Fruit fly (Drosophila melanogaster) whole organism, embryonic: ENCODE results near the gene CG32554.

Experiments
- Adf1 ChIP-seq: fragments of 200-800 bp; sonication (Bioruptor generic); IDR thresholded peaks from 2 replicates; pipeline ENCODE4 v1.3.6; 2022; ENCODE audit warnings: missing biosample characterization, missing genetic modification characterization
- B-H1 ChIP-seq: fragments of 200-800 bp; sonication (Bioruptor generic); IDR thresholded peaks from 3 replicates; pipeline ENCODE4 v1.3.6; 2022; ENCODE audit warnings: missing biosample characterization, missing genetic modification characterization
- CG10543 ChIP-seq: fragments of 200-800 bp; sonication (Bioruptor generic); optimal IDR thresholded peaks from 3 replicates; lab custom pipeline; 2017; ENCODE audit warnings: missing biosample characterization, mild to moderate bottlenecking, missing genetic modification characterization, moderate library complexity
- CG10979 ChIP-seq: fragments of 200-800 bp; sonication (Bioruptor generic); optimal IDR thresholded peaks from 2 replicates; lab custom pipeline; 2018; ENCODE audit warnings: missing biosample characterization, mild to moderate bottlenecking, missing genetic modification characterization, moderate library complexity
- CG11247 ChIP-seq: fragments of 200-800 bp; sonication (Bioruptor generic); IDR thresholded peaks from 2 replicates; pipeline ENCODE4 v1.3.6; 2022; ENCODE audit warnings: missing biosample characterization, missing genetic modification characterization
- CG12104 ChIP-seq: fragments of 200-800 bp; sonication (Bioruptor generic); optimal IDR thresholded peaks from 3 replicates; lab custom pipeline; 2016; ENCODE audit warnings: missing biosample characterization, missing genetic modification characterization
- CG13894 ChIP-seq: fragments of 200-800 bp; sonication (Bioruptor generic); optimal IDR thresholded peaks from 3 replicates; lab custom pipeline; 2018; ENCODE audit warnings: missing biosample characterization, mild to moderate bottlenecking, missing genetic modification characterization, moderate library complexity
- CG1529 ChIP-seq: fragments of 200-800 bp; sonication (Bioruptor generic); optimal IDR thresholded peaks from 3 replicates; lab custom pipeline; 2018; ENCODE audit warnings: missing biosample characterization, missing genetic modification characterization
- CG15514 ChIP-seq: fragments of 200-800 bp; sonication (Bioruptor generic); optimal IDR thresholded peaks from 3 replicates; lab custom pipeline; 2017; ENCODE audit warnings: missing biosample characterization, missing genetic modification characterization, mild to moderate bottlenecking, moderate library complexity, missing genetic modification reagents
- CG1603 ChIP-seq: fragments of 200-800 bp; sonication (Bioruptor generic); optimal IDR thresholded peaks from 2 replicates; lab custom pipeline; 2019; ENCODE audit warnings: missing biosample characterization, mild to moderate bottlenecking, missing genetic modification characterization, moderate library complexity
- CG2199 ChIP-seq: fragments of 200-800 bp; sonication (Bioruptor generic); IDR thresholded peaks from 3 replicates; pipeline ENCODE4 v1.3.6; 2022; ENCODE audit warnings: missing biosample characterization, missing genetic modification characterization
- CG2678 ChIP-seq: fragments of 200-800 bp; sonication (Bioruptor generic); optimal IDR thresholded peaks from 3 replicates; lab custom pipeline; 2019; ENCODE audit warnings: missing biosample characterization, mild to moderate bottlenecking, missing genetic modification characterization, moderate library complexity
- CG34224 ChIP-seq: fragments of 200-800 bp; sonication (Bioruptor generic); IDR thresholded peaks from 3 replicates; pipeline ENCODE4 v1.3.6; 2022; ENCODE audit warnings: missing biosample characterization, missing genetic modification characterization; ENCODE audit not compliant: partially characterized antibody
- CG3995 ChIP-seq: fragments of 200-800 bp; sonication (Bioruptor generic); optimal IDR thresholded peaks from 3 replicates; lab custom pipeline; 2016; ENCODE audit warnings: missing biosample characterization, missing genetic modification characterization
- CG4360 ChIP-seq: fragments of 200-800 bp; sonication (Bioruptor generic); IDR thresholded peaks from 2 replicates; pipeline ENCODE4 v1.3.6; 2022; ENCODE audit warnings: missing biosample characterization, missing genetic modification characterization
- CG4707 ChIP-seq: fragments of 200-800 bp; sonication (Bioruptor generic); optimal IDR thresholded peaks from 2 replicates; lab custom pipeline; 2018; ENCODE audit warnings: missing biosample characterization, mild to moderate bottlenecking, missing genetic modification characterization, moderate library complexity
- CG6654 ChIP-seq: fragments of 200-800 bp; sonication (Bioruptor generic); optimal IDR thresholded peaks from 2 replicates; lab custom pipeline; 2017; ENCODE audit warnings: missing biosample characterization, mild to moderate bottlenecking, missing genetic modification characterization
- CG7556 ChIP-seq: fragments of 200-800 bp; sonication (Bioruptor generic); optimal IDR thresholded peaks from 2 replicates; lab custom pipeline; 2017; ENCODE audit warnings: missing biosample characterization, mild to moderate bottlenecking, missing genetic modification characterization
- Ets65A ChIP-seq: fragments of 200-800 bp; sonication (Bioruptor generic); peaks from one replicate; lab custom pipeline; 2016; ENCODE audit warnings: missing biosample characterization, missing genetic modification characterization
- HmgZ ChIP-seq: fragments of 200-800 bp; sonication (Bioruptor generic); optimal IDR thresholded peaks from 2 replicates; lab custom pipeline; 2018; ENCODE audit warnings: missing biosample characterization, mild to moderate bottlenecking, missing genetic modification characterization
- Hr39 ChIP-seq: fragments of >200 bp; optimal IDR thresholded peaks from 2 replicates; lab custom pipeline; 2017
- Jarid2 ChIP-seq: fragments of 200-800 bp; sonication (Bioruptor generic); optimal IDR thresholded peaks from 3 replicates; lab custom pipeline; 2017; ENCODE audit warnings: mild to moderate bottlenecking, missing biosample characterization, missing genetic modification reagents, missing genetic modification characterization
- Med ChIP-seq: fragments of 200-800 bp; sonication (Bioruptor generic); peaks from one replicate; lab custom pipeline; 2016; ENCODE audit warnings: missing biosample characterization, missing genetic modification characterization, mild to moderate bottlenecking, inconsistent platforms, moderate library complexity
- Oli ChIP-seq: fragments of 200-800 bp; sonication (Bioruptor generic); optimal IDR thresholded peaks from 2 replicates; lab custom pipeline; 2018; ENCODE audit warnings: missing biosample characterization, mild to moderate bottlenecking, missing genetic modification characterization, moderate library complexity
- Stat92E ChIP-seq, 3 experiments: fragments of >200 bp in 2 of 3; fragments of 200-800 bp in 1 of 3; sonication (Bioruptor generic) in 1 of 3; optimal IDR thresholded peaks; 2 replicates each; lab custom pipeline; 2017 to 2019; ENCODE audit warnings: missing biosample characterization in 3 of 3, missing genetic modification characterization in 3 of 3, mild to moderate bottlenecking in 1 of 3, moderate library complexity in 1 of 3
- Trl ChIP-seq, 3 experiments: fragments of >200 bp in 2 of 3; fragments of 200-800 bp in 1 of 3; sonication (Bioruptor generic) in 1 of 3; optimal IDR thresholded peaks; 2 replicates in 1 of 3; 3 replicates in 2 of 3; lab custom pipeline; 2016 to 2017; ENCODE audit warnings: missing biosample characterization in 1 of 3, missing genetic modification characterization in 1 of 3
- ash1 ChIP-seq: fragments of 200-800 bp; sonication (Bioruptor generic); optimal IDR thresholded peaks from 2 replicates; lab custom pipeline; 2018; ENCODE audit warnings: missing biosample characterization, mild to moderate bottlenecking, missing genetic modification characterization
- bbx ChIP-seq: fragments of 200-800 bp; sonication (Bioruptor generic); IDR thresholded peaks from 2 replicates; pipeline ENCODE4 v1.3.6; 2022; ENCODE audit warnings: missing biosample characterization, missing genetic modification characterization; ENCODE audit not compliant: partially characterized antibody
- btn ChIP-seq: fragments of 200-800 bp; sonication (Bioruptor generic); optimal IDR thresholded peaks from 2 replicates; lab custom pipeline; 2016; ENCODE audit warnings: missing biosample characterization, missing genetic modification characterization
- cg ChIP-seq: fragments of 200-800 bp; sonication (Bioruptor generic); optimal IDR thresholded peaks from 3 replicates; lab custom pipeline; 2019; ENCODE audit warnings: missing biosample characterization, mild to moderate bottlenecking, missing genetic modification characterization, moderate library complexity
- chinmo ChIP-seq: fragments of 200-800 bp; sonication (Bioruptor generic); IDR thresholded peaks from 4 replicates; pipeline ENCODE4 v1.3.6; 2022; ENCODE audit warnings: missing biosample characterization, missing genetic modification characterization; ENCODE audit not compliant: partially characterized antibody
- ci ChIP-seq: fragments of 200-800 bp; sonication (Bioruptor generic); IDR thresholded peaks from 3 replicates; pipeline ENCODE4 v1.3.6; 2022; ENCODE audit warnings: missing biosample characterization, missing genetic modification characterization
- crol ChIP-seq: fragments of 200-800 bp; sonication (Bioruptor generic); IDR thresholded peaks from 2 replicates; pipeline ENCODE4 v1.3.6; 2022; ENCODE audit warnings: missing biosample characterization, missing genetic modification characterization
- gce ChIP-seq: fragments of 200-800 bp; sonication (Bioruptor generic); IDR thresholded peaks from 3 replicates; pipeline ENCODE4 v1.3.6; 2022; ENCODE audit warnings: missing biosample characterization, missing genetic modification characterization
- ind ChIP-seq: fragments of 200-800 bp; sonication (Bioruptor generic); optimal IDR thresholded peaks from 3 replicates; lab custom pipeline; 2016; ENCODE audit warnings: missing biosample characterization, missing genetic modification characterization
- kni ChIP-seq: fragments of 200-800 bp; sonication (Bioruptor generic); optimal IDR thresholded peaks from 3 replicates; lab custom pipeline; 2017; ENCODE audit warnings: mild to moderate bottlenecking, missing biosample characterization, missing genetic modification reagents, missing genetic modification characterization
- nom ChIP-seq: fragments of 200-800 bp; sonication (Bioruptor generic); optimal IDR thresholded peaks from 2 replicates; lab custom pipeline; 2017; ENCODE audit warnings: missing biosample characterization, missing genetic modification characterization, mild to moderate bottlenecking, moderate library complexity, missing genetic modification reagents
- odd ChIP-seq: fragments of 200-800 bp; sonication (Bioruptor generic); optimal IDR thresholded peaks from 2 replicates; lab custom pipeline; 2017; ENCODE audit warnings: missing biosample characterization, mild to moderate bottlenecking, missing genetic modification characterization
- pros ChIP-seq: fragments of 200-800 bp; sonication (Bioruptor generic); optimal IDR thresholded peaks from 3 replicates; lab custom pipeline; 2019; ENCODE audit warnings: missing biosample characterization, mild to moderate bottlenecking, missing genetic modification characterization, moderate library complexity
- psq ChIP-seq: fragments of 200-800 bp; sonication (Bioruptor generic); optimal IDR thresholded peaks from 2 replicates; lab custom pipeline; 2017; ENCODE audit warnings: missing biosample characterization, missing genetic modification characterization
- sd ChIP-seq: fragments of 200-800 bp; sonication (Bioruptor generic); optimal IDR thresholded peaks from 3 replicates; lab custom pipeline; 2018; ENCODE audit warnings: missing biosample characterization, mild to moderate bottlenecking, missing genetic modification characterization, moderate library complexity
- sens ChIP-seq: fragments of 200-800 bp; sonication (Bioruptor generic); peaks from one replicate; lab custom pipeline; 2016; ENCODE audit warnings: missing biosample characterization, missing genetic modification characterization
- sqz ChIP-seq: fragments of 200-800 bp; sonication (Bioruptor generic); optimal IDR thresholded peaks from 3 replicates; lab custom pipeline; 2018; ENCODE audit warnings: missing biosample characterization, mild to moderate bottlenecking, missing genetic modification characterization
- unc-4 ChIP-seq: fragments of 200-800 bp; sonication (Bioruptor generic); IDR thresholded peaks from 2 replicates; pipeline ENCODE4 v1.3.6; 2022; ENCODE audit warnings: missing biosample characterization, missing genetic modification characterization; ENCODE audit not compliant: partially characterized antibody
- z ChIP-seq: fragments of 200-800 bp; sonication (Bioruptor generic); IDR thresholded peaks from 3 replicates; pipeline ENCODE4 v1.3.6; 2022; ENCODE audit warnings: missing biosample characterization, missing genetic modification characterization

Gene CG32554

DNA sequence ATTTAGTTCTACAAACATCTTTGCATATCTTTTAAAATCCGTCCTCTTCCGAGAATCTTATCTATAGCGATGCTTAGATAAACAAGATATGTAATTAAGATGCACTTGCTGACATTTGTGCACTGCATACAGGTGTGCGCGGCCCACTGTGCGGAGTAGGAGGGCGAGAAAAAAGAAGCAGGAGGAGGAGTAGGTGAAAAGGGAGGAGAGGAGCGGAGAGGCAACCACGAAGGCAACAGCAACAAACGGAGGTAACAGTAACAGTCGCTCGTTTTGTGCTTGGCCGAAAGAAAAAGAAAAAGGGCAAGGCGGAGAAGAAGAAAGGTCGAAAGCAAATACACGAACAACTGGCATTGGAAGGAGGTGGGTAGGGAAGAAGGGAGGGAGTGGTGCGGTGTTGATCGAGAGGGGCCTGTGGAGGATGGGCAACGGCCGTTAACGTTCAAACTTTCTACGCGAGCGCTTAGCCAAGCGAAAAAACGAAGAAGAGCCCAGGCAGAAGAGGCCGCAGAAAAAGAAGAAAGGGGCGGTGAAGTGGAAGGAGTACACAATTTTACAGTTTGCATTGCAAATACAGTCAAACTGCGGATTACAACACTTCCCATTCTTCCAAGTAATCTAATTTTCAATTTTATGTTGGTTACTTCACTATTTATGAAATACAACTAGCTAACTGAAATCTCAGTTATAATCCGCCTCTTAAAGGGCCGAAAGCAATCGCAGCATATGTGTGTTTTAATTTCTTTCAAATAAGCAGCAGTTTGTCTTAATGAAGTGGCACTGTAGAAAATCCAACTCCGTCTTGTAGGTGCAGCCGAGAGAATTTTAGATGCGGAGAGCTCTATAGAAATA, 20.1 kb downstream of the CG32554 start (continued):
- TF ChIP-seq CG2678, result peak; percentile 7
- TF ChIP-seq CG4707 (GFP tag; lab: Kevin White, UChicago), result peak; percentile 96
- TF ChIP-seq psq (GFP tag; lab: Kevin White, UChicago), result peak; percentile 83
- no peak for TF ChIP-seq Hr39
- peak; percentile 11 for TF ChIP-seq CG10979
- no peak for TF ChIP-seq CG7556
- TF ChIP-seq Ets65A (GFP tag; lab: Kevin White, UChicago), result peak; percentile 73
- TF ChIP-seq odd, result no peak
- peak; percentile 15 for TF ChIP-seq CG1603 (tag; lab: Kevin White, UChicago)

DNA sequence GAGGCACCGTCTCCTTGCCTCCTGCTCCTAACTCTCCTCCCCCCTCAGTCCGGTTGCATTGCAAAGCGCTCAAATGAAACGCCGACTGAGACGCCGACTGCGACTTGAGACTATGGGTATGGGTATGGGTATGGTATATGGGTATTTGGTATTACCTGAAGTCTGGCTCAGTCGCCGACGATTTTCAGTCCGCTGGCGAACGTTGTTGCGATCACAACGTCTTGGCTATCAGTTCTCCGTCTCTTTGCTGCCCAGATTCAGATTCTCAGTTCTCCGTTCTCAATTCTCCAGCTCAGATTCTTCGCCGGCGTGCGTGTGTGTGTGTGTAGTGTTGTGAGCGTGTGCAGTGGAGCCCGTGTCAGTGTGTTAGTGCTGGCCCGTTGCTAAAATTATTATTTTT, 21.8 kb downstream of the CG32554 start, which contains the start of gene CG6398:
TSS of gene CG6398 (plus strand) at position 185 of the 400 bp plus-strand sequence.
- peak; percentile 18 for TF ChIP-seq kni (GFP tag; lab: Kevin White, UChicago)
- TF ChIP-seq ci (GFP tag; lab: Robert Waterston, UW), result peak; percentile 36; the same call in 1 of the 3 replicates
- peak; percentile 80 for TF ChIP-seq crol (GFP tag; lab: Robert Waterston, UW)
- TF ChIP-seq Med, result peak; percentile 75
- peak; percentile 95 for TF ChIP-seq chinmo (GFP tag; lab: Robert Waterston, UW)
- TF ChIP-seq bbx (GFP tag; lab: Robert Waterston, UW), result 0 out of 2 replicates have a peak, but pooled peaks have one; percentile 19
- peak; percentile 28 for TF ChIP-seq CG10543
- peak; percentile 12 for TF ChIP-seq HmgZ (tag; lab: Kevin White, UChicago)
- no peak for TF ChIP-seq btn (GFP tag; lab: Kevin White, UChicago)
- peak; percentile 51 for TF ChIP-seq CG4360 (GFP tag; lab: Robert Waterston, UW)
- TF ChIP-seq z (GFP tag; lab: Robert Waterston, UW), result peak; percentile 92
- TF ChIP-seq CG1529 (GFP tag; lab: Kevin White, UChicago), result no peak
- peak; percentile 75 for TF ChIP-seq cg (GFP tag; lab: Kevin White, UChicago)
- TF ChIP-seq sens (GFP tag; lab: Kevin White, UChicago), result peak; percentile 10
- peak in 1 of 2 experiments; percentile 28 for TF ChIP-seq Trl (optimal IDR thresholded peaks at IDR 0.05; lab: Kevin White, UChicago)
- TF ChIP-seq Trl (GFP tag; optimal IDR thresholded peaks at IDR 0.05; lab: Kevin White, UChicago), result no peak
- peak; percentile 48 for TF ChIP-seq sd (tag; lab: Kevin White, UChicago)
- TF ChIP-seq nom (GFP tag; lab: Kevin White, UChicago), result peak; percentile 25
- 0 out of 3 replicates have a peak, but pooled peaks have one; percentile 15 for TF ChIP-seq gce (GFP tag; lab: Robert Waterston, UW)
- TF ChIP-seq Stat92E (GFP tag; optimal IDR thresholded peaks at IDR 0.05; lab: Kevin White, UChicago), result peak in 1 of 3 experiments; percentile 13
- peak; percentile 27 for TF ChIP-seq CG13894 (tag; lab: Kevin White, UChicago)
- no peak for TF ChIP-seq ind
- TF ChIP-seq CG12104 (GFP tag; lab: Kevin White, UChicago), result no peak
- peak; percentile 8 for TF ChIP-seq CG15514
- TF ChIP-seq pros, result peak; percentile 71
- TF ChIP-seq sqz (GFP tag; lab: Kevin White, UChicago), result peak; percentile 21
- TF ChIP-seq unc-4, result 0 out of 2 replicates have a peak, but pooled peaks have one; percentile 23
- TF ChIP-seq CG3995 (GFP tag; lab: Kevin White, UChicago), result no peak
- 0 out of 3 replicates have a peak, but pooled peaks have one; percentile 24 for TF ChIP-seq CG2199
- no peak for TF ChIP-seq CG11247 (GFP tag; lab: Robert Waterston, UW)
- peak; percentile 65 for TF ChIP-seq Adf1 (GFP tag; lab: Robert Waterston, UW)
- TF ChIP-seq CG6654, result no peak
- TF ChIP-seq Oli (tag; lab: Kevin White, UChicago), result no peak
- TF ChIP-seq B-H1 (GFP tag; lab: Robert Waterston, UW), result no peak
- peak; percentile 11 for TF ChIP-seq ash1
- TF ChIP-seq Jarid2, result peak; percentile 62
- peak; percentile 19; the same call in 1 of the 3 replicates for TF ChIP-seq CG34224 (GFP tag; lab: Robert Waterston, UW)
